Worm (Caenorhabditis elegans): ENCODE data around the gene srg-32.

- TF ChIP-seq mep-1 (tag; optimal IDR thresholded peaks at IDR 0.05) (no peak), nhr-76 (tag; optimal IDR thresholded peaks at IDR 0.05) (no peak), unc-39 (tag; optimal IDR thresholded peaks at IDR 0.05) (no peak), lin-13 (tag; optimal IDR thresholded peaks at IDR 0.05) (no peak), nhr-237 (tag; optimal IDR thresholded peaks at IDR 0.05) (no peak), ces-1 (GFP tag; optimal IDR thresholded peaks at IDR 0.05) (no peak)
Measured at ce11 chrV:10549717-10550116, 38.9 kb downstream of the srg-32 start, which contains the start of gene F32G8.2.
